Worm (Caenorhabditis elegans): ENCODE measurements around the gene ctsa-2.
A peak's percentile ranks its signal among the peaks of the same experiment; 100 is the strongest.

Gene ctsa-2

DNA sequence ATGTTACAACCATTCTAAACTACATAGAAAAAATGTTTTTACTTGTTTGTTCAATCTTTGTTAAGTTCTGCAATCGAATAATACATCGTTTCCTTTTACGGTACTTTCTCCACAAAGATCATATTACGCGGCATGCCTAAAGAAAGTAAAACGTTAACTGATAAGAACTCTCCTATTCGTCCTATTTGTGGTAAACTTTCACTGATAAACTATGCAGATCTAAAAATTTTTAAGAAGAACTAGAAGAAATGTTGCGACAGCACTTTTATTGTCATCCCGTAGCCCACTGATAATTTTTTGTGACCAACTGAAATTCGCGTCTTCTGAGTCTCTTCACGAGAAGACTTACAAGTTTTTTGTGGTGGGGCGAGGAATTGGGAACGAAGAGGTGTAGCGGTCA lies 3.3 kb downstream of the ctsa-2 start (continued):
- no peak for TF ChIP-seq madf-3 (GFP tag; IDR thresholded peaks at IDR 0.05)
- TF ChIP-seq madf-8 (GFP tag; conservative IDR thresholded peaks at IDR 0.05): no peak
- TF ChIP-seq nfya-1 (tag; optimal IDR thresholded peaks at IDR 0.05; ENCODE audit: borderline replicate concordance, insufficient read depth): no peak
- TF ChIP-seq ets-4 (GFP tag; optimal IDR thresholded peaks at IDR 0.05): peak; percentile 37
- TF ChIP-seq repo-1 (tag; optimal IDR thresholded peaks at IDR 0.05): no peak
- TF ChIP-seq hlh-12 (tag; optimal IDR thresholded peaks at IDR 0.05): no peak
- no peak for TF ChIP-seq F57C9.4 (tag; optimal IDR thresholded peaks at IDR 0.05)
- TF ChIP-seq mcd-1 (GFP tag; IDR thresholded peaks at IDR 0.05): no peak
- TF ChIP-seq F33H1.4 (GFP tag; IDR thresholded peaks at IDR 0.05): no peak
- no peak for TF ChIP-seq sptf-2 (GFP tag; optimal IDR thresholded peaks at IDR 0.05)
- no peak for TF ChIP-seq hsf-1 (GFP tag; IDR thresholded peaks at IDR 0.05)
- TF ChIP-seq ceh-100 (GFP tag; IDR thresholded peaks at IDR 0.05): no peak

DNA sequence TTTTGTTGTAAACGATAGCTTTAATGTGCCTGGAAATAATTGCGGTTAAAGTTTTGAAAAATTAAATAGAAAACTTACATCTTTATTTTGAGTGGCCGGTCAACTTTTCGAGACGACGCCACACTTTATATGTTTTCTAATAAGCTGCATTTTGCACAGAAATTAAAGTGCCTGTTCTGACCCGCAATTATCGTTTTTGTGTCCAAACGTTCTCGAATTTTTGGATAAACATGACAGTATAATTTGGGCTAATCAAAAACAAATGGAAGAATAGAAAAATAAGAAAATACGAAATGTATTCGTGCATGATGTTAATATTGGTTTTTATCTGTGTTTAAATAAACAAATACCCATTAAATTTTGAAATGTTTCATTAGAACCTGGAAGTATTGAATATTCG lies 9.7 kb downstream of the ctsa-2 start, which contains the start of gene K10C2.12:
TSS of gene K10C2.12 (minus strand) at position 101 of the 400 bp plus-strand sequence.
- no peak for TF ChIP-seq atf-7 (tag; optimal IDR thresholded peaks at IDR 0.05)
- no peak for TF ChIP-seq snpc-3.4 (tag; optimal IDR thresholded peaks at IDR 0.05)
- no peak for TF ChIP-seq D2030.7 (GFP tag; IDR thresholded peaks at IDR 0.05)
- TF ChIP-seq F10E7.11 (tag; optimal IDR thresholded peaks at IDR 0.05): no peak
- TF ChIP-seq egl-44 (GFP tag; IDR thresholded peaks at IDR 0.05): no peak
- no peak for TF ChIP-seq sea-2 (GFP tag; IDR thresholded peaks at IDR 0.05)
- TF ChIP-seq hsf-1 (GFP tag; IDR thresholded peaks at IDR 0.05): no peak
- no peak for TF ChIP-seq tbp1 (GFP tag; optimal IDR thresholded peaks at IDR 0.05)
- TF ChIP-seq gei-17 (GFP tag; optimal IDR thresholded peaks at IDR 0.05): no peak
- no peak for TF ChIP-seq lir-1 (GFP tag; conservative IDR thresholded peaks at IDR 0.05)
- TF ChIP-seq zfh-2 (GFP tag; conservative IDR thresholded peaks at IDR 0.05): no peak
- TF ChIP-seq athp-1 (tag; optimal IDR thresholded peaks at IDR 0.05): no peak

DNA sequence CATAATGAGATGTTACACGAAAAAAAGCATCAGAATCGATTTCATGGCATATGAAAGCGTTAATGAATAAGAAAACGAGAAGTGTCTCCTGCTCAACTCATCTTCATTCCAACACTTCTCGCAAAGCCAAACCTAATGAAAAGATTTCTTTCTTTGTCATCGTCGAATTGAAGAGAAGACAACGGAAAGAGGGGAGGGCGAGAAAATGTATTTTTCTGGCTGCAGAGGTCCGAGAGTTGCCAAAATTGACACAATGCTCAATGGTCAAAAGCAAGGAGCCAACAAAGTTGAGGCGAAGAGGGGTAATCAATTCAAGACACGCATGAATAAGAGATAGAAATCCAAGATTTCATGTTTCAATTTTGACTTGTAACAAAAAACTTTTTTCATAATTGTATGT lies 11.3 kb downstream of the ctsa-2 start:
- TF ChIP-seq ets-4 (GFP tag; optimal IDR thresholded peaks at IDR 0.05) (no peak), ztf-6 (GFP tag; IDR thresholded peaks at IDR 0.05) (no peak), F57A8.1 (GFP tag; optimal IDR thresholded peaks at IDR 0.05) (no peak), F49E8.2 (tag; optimal IDR thresholded peaks at IDR 0.05; ENCODE audit: insufficient read depth) (no peak), pbrm-1 (GFP tag; IDR thresholded peaks at IDR 0.05) (no peak), B0336.3 (GFP tag; IDR thresholded peaks at IDR 0.05) (no peak), hmg-20 (GFP tag; IDR thresholded peaks at IDR 0.05) (no peak)

DNA sequence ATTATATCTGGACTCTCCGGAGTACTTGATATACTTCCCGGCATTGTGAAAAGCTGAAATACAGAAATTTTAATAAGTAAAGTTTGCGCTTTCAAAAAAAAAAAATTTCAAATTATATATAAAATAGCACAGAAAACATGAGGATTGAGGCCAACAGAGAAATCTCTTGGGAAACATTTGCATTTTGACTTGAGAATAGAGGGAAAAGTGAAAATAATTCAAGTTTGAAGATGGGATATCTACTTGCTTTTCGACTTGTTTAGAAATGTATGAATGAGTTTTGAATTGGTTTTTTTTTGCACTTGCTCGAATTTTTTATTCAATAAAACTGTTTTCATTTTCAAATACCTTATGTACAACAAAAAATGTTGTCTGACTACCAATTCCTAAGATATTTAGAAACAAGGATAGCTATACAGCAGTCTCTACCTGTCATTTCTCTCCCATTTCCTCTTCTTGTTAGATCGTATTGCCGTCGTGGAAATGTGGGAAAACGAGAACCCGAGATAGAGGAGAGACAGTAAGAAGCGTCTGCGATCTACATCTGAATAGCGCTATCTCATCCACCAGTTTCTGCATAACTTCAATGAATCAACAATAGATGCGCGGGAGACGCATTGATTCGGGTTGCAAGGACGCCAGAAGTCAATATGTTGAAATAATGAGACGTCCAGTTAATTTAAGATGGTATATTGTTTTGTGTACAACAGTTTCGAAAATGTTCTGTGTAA lies 13.9 kb downstream of the ctsa-2 start, which contains the start of gene T22E5.6:
TSS of gene T22E5.6 (minus strand) at position 51 of the 731 bp plus-strand sequence.
- TF ChIP-seq nhr-120 (GFP tag; IDR thresholded peaks at IDR 0.05): no peak
- TF ChIP-seq efl-1 (GFP tag; optimal IDR thresholded peaks at IDR 0.05): no peak
- no peak for TF ChIP-seq rcor-1 (GFP tag; IDR thresholded peaks at IDR 0.05)
- TF ChIP-seq F10E7.11 (tag; optimal IDR thresholded peaks at IDR 0.05): no peak
- TF ChIP-seq xnd-1 (tag; optimal IDR thresholded peaks at IDR 0.05): no peak
- TF ChIP-seq akir-1 (GFP tag; optimal IDR thresholded peaks at IDR 0.05): no peak
- no peak for TF ChIP-seq Y53G8AR.9 (GFP tag; conservative IDR thresholded peaks at IDR 0.05)
- TF ChIP-seq Y53F4B.3 (GFP tag; IDR thresholded peaks at IDR 0.05): no peak
- no peak for TF ChIP-seq B0035.1 (tag; optimal IDR thresholded peaks at IDR 0.05)
- TF ChIP-seq tlf-1 (GFP tag; optimal IDR thresholded peaks at IDR 0.05): no peak
- no peak for TF ChIP-seq lin-40 (tag; optimal IDR thresholded peaks at IDR 0.05)
- no peak for TF ChIP-seq sdz-38 (tag; optimal IDR thresholded peaks at IDR 0.05)

All from whole organism, young adult.